Worm (Caenorhabditis elegans) whole organism, L3 larva: ENCODE measurements around the gene C08F8.15.
A peak's percentile ranks its signal among the peaks of the same experiment; 100 is the strongest.

ENCODE experiments used
- R02D3.7 ChIP-seq: fragments of 150-350 bp; optimal IDR thresholded peaks from 2 replicates; lab custom pipeline; 2014; ENCODE audit warnings: missing biosample characterization, missing genetic modification characterization
- ZK546.5 ChIP-seq: sonication (generic microtip); optimal IDR thresholded peaks from 2 replicates; lab custom pipeline; 2017; ENCODE audit warnings: missing biosample characterization, missing genetic modification characterization
- aly-2 ChIP-seq: fragments of 150-350 bp; optimal IDR thresholded peaks from 2 replicates; lab custom pipeline; 2014; ENCODE audit warnings: missing biosample characterization, missing genetic modification characterization
- ama-1 ChIP-seq: fragments of 150-350 bp; optimal IDR thresholded peaks from 2 replicates; lab custom pipeline; 2018
- ceh-16 ChIP-seq: sonication (generic microtip); optimal IDR thresholded peaks from 2 replicates; lab custom pipeline; 2017; ENCODE audit warnings: missing biosample characterization, missing genetic modification characterization
- ceh-28 ChIP-seq: fragments of 150-350 bp; optimal IDR thresholded peaks from 2 replicates; lab custom pipeline; 2014; ENCODE audit warnings: missing biosample characterization, missing genetic modification reagents, missing genetic modification characterization
- ceh-82 ChIP-seq: fragments of 150-350 bp; optimal IDR thresholded peaks from 2 replicates; lab custom pipeline; 2014; ENCODE audit warnings: missing biosample characterization, missing genetic modification characterization
- ceh-9 ChIP-seq: sonication (generic microtip); optimal IDR thresholded peaks from 2 replicates; lab custom pipeline; 2018; ENCODE audit warnings: missing biosample characterization, missing genetic modification characterization
- daf-12 ChIP-seq: fragments of 150-350 bp; optimal IDR thresholded peaks from 2 replicates; lab custom pipeline; 2014; ENCODE audit warnings: missing biosample characterization, missing genetic modification reagents, missing genetic modification characterization
- egl-27 ChIP-seq: sonication (generic microtip); optimal IDR thresholded peaks from 4 replicates; lab custom pipeline; 2017; ENCODE audit warnings: missing biosample characterization, missing genetic modification reagents, missing genetic modification characterization
- egl-5 ChIP-seq: fragments of 150-350 bp; optimal IDR thresholded peaks from 2 replicates; lab custom pipeline; 2017; ENCODE audit warnings: missing biosample characterization, missing genetic modification reagents, missing genetic modification characterization, inconsistent platforms
- elt-1 ChIP-seq: fragments of 150-350 bp; optimal IDR thresholded peaks from 2 replicates; lab custom pipeline; 2014; ENCODE audit warnings: missing biosample characterization, missing genetic modification characterization
- elt-2 ChIP-seq: sonication (generic microtip); optimal IDR thresholded peaks from 2 replicates; lab custom pipeline; 2016; ENCODE audit warnings: missing genetic modification reagents, mild to moderate bottlenecking, missing genetic modification characterization, missing compliant biosample characterization
- elt-3 ChIP-seq, 3 experiments: fragments of 150-350 bp in 1 of 3; sonication (generic microtip) in 2 of 3; optimal IDR thresholded peaks; 2 replicates in 2 of 3; 4 replicates in 1 of 3; lab custom pipeline; 2014 to 2017; ENCODE audit warnings: missing biosample characterization in 3 of 3, missing genetic modification characterization in 3 of 3
- eor-1 ChIP-seq, 2 experiments: fragments of 150-350 bp; optimal IDR thresholded peaks; 2 replicates each; lab custom pipeline; 2014 to 2018; ENCODE audit warnings: missing biosample characterization in 2 of 2, missing genetic modification characterization in 2 of 2
- fkh-10 ChIP-seq: sonication (generic microtip); optimal IDR thresholded peaks from 2 replicates; lab custom pipeline; 2017; ENCODE audit warnings: missing biosample characterization, missing genetic modification reagents, missing genetic modification characterization
- fos-1 ChIP-seq: fragments of 150-350 bp; optimal IDR thresholded peaks from 2 replicates; lab custom pipeline; 2014; ENCODE audit warnings: missing biosample characterization, missing genetic modification characterization
- hmg-11 ChIP-seq: sonication (generic microtip); optimal IDR thresholded peaks from 2 replicates; lab custom pipeline; 2016; ENCODE audit warnings: missing genetic modification characterization, missing compliant biosample characterization
- jun-1 ChIP-seq: fragments of 150-350 bp; optimal IDR thresholded peaks from 2 replicates; lab custom pipeline; 2014; ENCODE audit warnings: missing biosample characterization, missing genetic modification reagents, missing genetic modification characterization
- lin-15B ChIP-seq: fragments of 150-350 bp; optimal IDR thresholded peaks from 2 replicates; lab custom pipeline; 2014; ENCODE audit warnings: missing biosample characterization, missing genetic modification characterization
- lin-39 ChIP-seq: fragments of 150-350 bp; optimal IDR thresholded peaks from 2 replicates; lab custom pipeline; 2018; ENCODE audit warnings: missing biosample characterization, missing genetic modification reagents, missing genetic modification characterization
- lsy-12 ChIP-seq: sonication (generic microtip); optimal IDR thresholded peaks from 2 replicates; lab custom pipeline; 2016; ENCODE audit warnings: mild to moderate bottlenecking, missing genetic modification characterization, missing compliant biosample characterization
- mdl-1 ChIP-seq: fragments of 150-350 bp; optimal IDR thresholded peaks from 2 replicates; lab custom pipeline; 2014; ENCODE audit warnings: missing biosample characterization, missing genetic modification characterization
- mml-1 ChIP-seq: fragments of 150-350 bp; sonication (generic microtip); optimal IDR thresholded peaks from 3 replicates; lab custom pipeline; 2014; ENCODE audit warnings: missing biosample characterization, missing genetic modification characterization
- nfya-1 ChIP-seq: sonication (generic microtip); optimal IDR thresholded peaks from 2 replicates; lab custom pipeline; 2017; ENCODE audit warnings: missing genetic modification characterization, mild to moderate bottlenecking, missing compliant biosample characterization, antibody characterized with exemption, moderate library complexity; ENCODE audit not compliant: insufficient read depth
- nhr-11 ChIP-seq: fragments of 150-350 bp; optimal IDR thresholded peaks from 2 replicates; lab custom pipeline; 2014; ENCODE audit warnings: missing biosample characterization, missing genetic modification characterization
- nhr-12 ChIP-seq: fragments of 150-350 bp; optimal IDR thresholded peaks from 2 replicates; lab custom pipeline; 2014; ENCODE audit warnings: missing biosample characterization, missing genetic modification characterization
- nhr-23 ChIP-seq: fragments of 150-350 bp; optimal IDR thresholded peaks from 2 replicates; lab custom pipeline; 2014; ENCODE audit warnings: missing biosample characterization, missing genetic modification reagents, missing genetic modification characterization
- nhr-237 ChIP-seq: fragments of 150-350 bp; optimal IDR thresholded peaks from 2 replicates; lab custom pipeline; 2014; ENCODE audit warnings: missing biosample characterization, missing genetic modification characterization
- nhr-28 ChIP-seq: fragments of 150-350 bp; optimal IDR thresholded peaks from 2 replicates; lab custom pipeline; 2014; ENCODE audit warnings: missing biosample characterization, missing genetic modification characterization
- nhr-43 ChIP-seq: sonication (generic microtip); optimal IDR thresholded peaks from 2 replicates; lab custom pipeline; 2016; ENCODE audit warnings: mild to moderate bottlenecking, missing genetic modification characterization, missing compliant biosample characterization; ENCODE audit not compliant: poor library complexity, severe bottlenecking
- nhr-67 ChIP-seq: fragments of 150-350 bp; optimal IDR thresholded peaks from 2 replicates; lab custom pipeline; 2014; ENCODE audit warnings: missing biosample characterization, missing genetic modification characterization
- nhr-76 ChIP-seq: fragments of 150-350 bp; sonication (generic microtip); optimal IDR thresholded peaks from 5 replicates; lab custom pipeline; 2014; ENCODE audit warnings: missing biosample characterization, missing genetic modification characterization
- pha-4 ChIP-seq: fragments of 150-350 bp; optimal IDR thresholded peaks from 2 replicates; lab custom pipeline; 2014; ENCODE audit warnings: missing biosample characterization, missing genetic modification reagents, missing genetic modification characterization
- pqm-1 ChIP-seq: fragments of 150-350 bp; optimal IDR thresholded peaks from 2 replicates; lab custom pipeline; 2017; ENCODE audit warnings: missing biosample characterization, missing genetic modification characterization, inconsistent platforms
- skn-1 ChIP-seq: fragments of 150-350 bp; optimal IDR thresholded peaks from 2 replicates; lab custom pipeline; 2014; ENCODE audit warnings: missing biosample characterization, missing genetic modification characterization
- snpc-4 ChIP-seq: fragments of 150-350 bp; optimal IDR thresholded peaks from 2 replicates; lab custom pipeline; 2014; ENCODE audit warnings: missing biosample characterization, missing genetic modification characterization
- tbx-2 ChIP-seq: sonication (generic microtip); optimal IDR thresholded peaks from 2 replicates; lab custom pipeline; 2016; ENCODE audit warnings: mild to moderate bottlenecking, missing genetic modification characterization, missing compliant biosample characterization
- unc-39 ChIP-seq: sonication (generic microtip); optimal IDR thresholded peaks from 4 replicates; lab custom pipeline; 2017; ENCODE audit warnings: missing biosample characterization, missing genetic modification characterization
- unc-62 ChIP-seq: fragments of 150-350 bp; sonication (generic microtip); optimal IDR thresholded peaks from 4 replicates; lab custom pipeline; 2014; ENCODE audit warnings: missing biosample characterization, missing genetic modification reagents, missing genetic modification characterization
- zag-1 ChIP-seq: fragments of 150-350 bp; optimal IDR thresholded peaks from 2 replicates; lab custom pipeline; 2014; ENCODE audit warnings: missing biosample characterization, missing genetic modification characterization

The C08F8.15 gene

ce11 chrIV:11159886-11160285, 721 bp downstream of the C08F8.15 start, which contains the start of gene mboa-4:
Gene mboa-4 (minus strand): TSS chrIV:11159986.
- no peak for TF ChIP-seq egl-5 (tag; lab: Kevin White, UChicago)

- no peak for TF ChIP-seq lin-39
- no peak for TF ChIP-seq pha-4 (tag; lab: Kevin White, UChicago)
- TF ChIP-seq pqm-1, result no peak
- no peak for TF ChIP-seq fkh-10 (GFP tag; lab: Kevin White, UChicago)
- TF ChIP-seq lsy-12 (tag; lab: Kevin White, UChicago), result no peak
- no peak for TF ChIP-seq ceh-82 (tag; lab: Kevin White, UChicago)
- no peak for TF ChIP-seq egl-5 (tag; lab: Kevin White, UChicago)
- TF ChIP-seq, all 47 proteins: peak for 0
Measured at ce11 chrIV:11156526-11156925, 4.1 kb downstream of the C08F8.15 start.

- TF ChIP-seq nfya-1 (tag; lab: Kevin White, UChicago), result peak; percentile 67
Measured at ce11 chrIV:11154425-11155114, 6.0 kb downstream of the C08F8.15 start, which contains the start of gene C08F8.3. Gene C08F8.3 (plus strand): TSS chrIV:11155044.

ce11 chrIV:11150844-11151243, 9.8 kb downstream of the C08F8.15 start, which contains the start of gene C08F8.2:
Gene C08F8.2 (plus strand): TSS chrIV:11150997.
- TF ChIP-seq ama-1 (lab: Kevin White, UChicago) (peak; percentile 53), ceh-82 (tag; lab: Kevin White, UChicago) (no peak)

ce11 chrIV:11149454-11150163, 11.0 kb downstream of the C08F8.15 start, which contains the start of the genes F01G4.6 and pfd-1:
Gene F01G4.6 (minus strand): TSS chrIV:11149504.
Gene pfd-1 (plus strand): TSS chrIV:11150113.
- TF ChIP-seq nhr-12 (no peak), ceh-16 (peak; percentile 49), hmg-11 (tag; lab: Kevin White, UChicago) (peak; percentile 76), aly-2 (no peak), nhr-23 (tag; lab: Kevin White, UChicago) (peak; percentile 97), nhr-67 (tag; lab: Kevin White, UChicago) (no peak), egl-27 (tag; lab: Kevin White, UChicago) (peak; percentile 32), nfya-1 (tag; lab: Kevin White, UChicago) (peak; percentile 98), eor-1 (tag; optimal IDR thresholded peaks at IDR 0.05; lab: Kevin White, UChicago) (no peak), jun-1 (tag; lab: Kevin White, UChicago) (peak; percentile 88), pha-4 (tag; lab: Kevin White, UChicago) (peak; percentile 97), nhr-11 (peak; percentile 75), unc-39 (tag; lab: Kevin White, UChicago) (no peak), lin-15B (tag; lab: Kevin White, UChicago) (peak; percentile 95), zag-1 (tag; lab: Kevin White, UChicago) (peak; percentile 85), ceh-28 (tag; lab: Kevin White, UChicago) (peak; percentile 68), elt-2 (tag; lab: Kevin White, UChicago) (peak; percentile 87), ZK546.5 (tag; lab: Kevin White, UChicago) (peak; percentile 99), pqm-1 (peak; percentile 90), nhr-237 (tag; lab: Kevin White, UChicago) (no peak), lsy-12 (tag; lab: Kevin White, UChicago) (peak; percentile 96), snpc-4 (tag; lab: Kevin White, UChicago) (peak; percentile 82), mml-1 (tag; lab: Kevin White, UChicago) (peak; percentile 64), skn-1 (tag; lab: Kevin White, UChicago) (peak; percentile 87), tbx-2 (tag; lab: Kevin White, UChicago) (peak; percentile 81), elt-1 (tag; lab: Kevin White, UChicago) (peak; percentile 32), ama-1 (lab: Kevin White, UChicago) (peak; percentile 67), R02D3.7 (tag; lab: Kevin White, UChicago) (peak; percentile 84), nhr-76 (tag; lab: Kevin White, UChicago) (peak; percentile 50), fos-1 (no peak), mdl-1 (tag; lab: Kevin White, UChicago) (no peak), egl-5 (tag; lab: Kevin White, UChicago) (peak; percentile 84), lin-39 (peak; percentile 87), elt-3 (tag; optimal IDR thresholded peaks at IDR 0.05; lab: Kevin White, UChicago) (peak in 1 of 3 experiments; percentile 66), ceh-9 (tag; lab: Kevin White, UChicago) (no peak), daf-12 (tag; lab: Kevin White, UChicago) (no peak), nhr-43 (peak; percentile 82), nhr-28 (tag; lab: Kevin White, UChicago) (no peak), unc-62 (no peak)
